Fruit fly (Drosophila melanogaster): Measurements from ENCODE around the gene Whamy.

DNA sequence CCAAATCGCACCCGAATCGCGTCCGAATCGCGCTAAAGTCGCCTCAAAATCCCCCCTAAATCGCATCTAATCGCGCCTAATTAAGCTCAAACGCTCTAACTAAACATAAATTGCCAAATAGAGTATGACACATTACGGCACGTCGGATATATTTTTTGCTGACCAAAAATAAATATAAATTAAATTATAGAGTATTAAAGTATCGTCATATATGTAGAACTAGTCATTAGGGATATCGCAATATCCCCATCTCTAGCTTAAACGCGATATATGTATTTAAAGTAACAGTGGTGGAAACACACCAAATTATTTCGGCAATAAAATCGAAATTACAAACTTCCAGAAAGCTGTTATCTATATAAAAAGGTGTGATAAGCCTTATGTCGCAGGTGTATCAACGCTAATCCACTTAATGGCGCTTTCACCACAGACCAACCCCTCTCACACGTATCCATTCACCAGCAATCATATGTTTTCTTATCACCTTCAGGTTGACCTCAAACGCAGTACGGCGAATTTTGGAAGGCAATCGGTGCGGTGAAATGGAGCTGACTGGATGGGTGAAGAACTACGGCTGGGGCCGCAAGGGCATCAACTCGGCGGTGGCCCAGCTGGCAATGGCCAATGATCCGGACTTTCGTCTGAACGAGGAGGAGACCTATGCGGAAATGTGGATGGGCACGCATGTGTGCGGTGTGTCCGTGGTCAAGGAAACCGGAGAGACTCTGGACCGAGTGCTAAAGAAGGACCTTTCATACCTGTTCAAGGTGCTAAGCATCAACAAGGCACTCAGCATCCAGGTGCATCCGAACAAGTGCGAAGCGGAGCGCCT is 14.6 kb downstream of the Whamy start, which contains the start of gene Mpi:
- TF ChIP-seq Myc (optimal IDR thresholded peaks at IDR 0.05) (peak; percentile 79), h (GFP tag; optimal IDR thresholded peaks at IDR 0.05) (no peak), Mio (GFP tag; optimal IDR thresholded peaks at IDR 0.05) (no peak), psq (GFP tag; optimal IDR thresholded peaks at IDR 0.05) (no peak), Vsx2 (GFP tag; optimal IDR thresholded peaks at IDR 0.05; ENCODE audit: partially characterized antibody) (no peak), pan (optimal IDR thresholded peaks at IDR 0.05) (no peak), Abd-B (GFP tag; optimal IDR thresholded peaks at IDR 0.05) (no peak), usp (GFP tag; optimal IDR thresholded peaks at IDR 0.05) (no peak), brk (GFP tag; optimal IDR thresholded peaks at IDR 0.05) (no peak), Jra (GFP tag; optimal IDR thresholded peaks at IDR 0.05) (no peak), Hr83 (GFP tag; optimal IDR thresholded peaks at IDR 0.05; ENCODE audit: poor library complexity, severe bottlenecking) (no peak), dsf (GFP tag; optimal IDR thresholded peaks at IDR 0.05; ENCODE audit: borderline replicate concordance) (no peak), jim (GFP tag; optimal IDR thresholded peaks at IDR 0.05) (no peak), OdsH (GFP tag; optimal IDR thresholded peaks at IDR 0.05) (peak; percentile 20)

Measured in whole organism, wandering third instar larva.